Worm (Caenorhabditis elegans) whole organism, L4 larva: ENCODE data around the gene klp-3.

Experiments used
- F26F4.8 ChIP-seq: fragments of 200-800 bp; sonication (Bioruptor generic); conservative IDR thresholded peaks from 2 replicates; pipeline ENCODE4 v1.3.6; 2022; ENCODE audit warnings: missing genetic modification characterization, missing compliant biosample characterization
- F49E8.2 ChIP-seq: sonication (generic microtip); optimal IDR thresholded peaks from 2 replicates; lab custom pipeline; 2016; ENCODE audit warnings: missing compliant biosample characterization, mild to moderate bottlenecking, missing genetic modification characterization, borderline replicate concordance
- T20F7.1 ChIP-seq: fragments of 200-800 bp; sonication (Bioruptor generic); optimal IDR thresholded peaks from 2 replicates; lab custom pipeline; 2018; ENCODE audit warnings: mild to moderate bottlenecking, missing genetic modification characterization, missing compliant biosample characterization
- Y48G9A.11 ChIP-seq: fragments of 200-800 bp; sonication (Bioruptor generic); IDR thresholded peaks from 2 replicates; pipeline ENCODE4 v1.3.6; 2022; ENCODE audit warnings: missing genetic modification reagents, missing genetic modification characterization, missing compliant biosample characterization
- ZK337.2 ChIP-seq: fragments of 200-800 bp; sonication (Bioruptor generic); IDR thresholded peaks from 2 replicates; pipeline ENCODE4 v1.3.6; 2022; ENCODE audit warnings: missing genetic modification reagents, missing genetic modification characterization, missing compliant biosample characterization
- aha-1 ChIP-seq: fragments of 150-350 bp; peaks from one replicate; lab custom pipeline; 2014; ENCODE audit warnings: missing biosample characterization, missing genetic modification characterization
- aly-2 ChIP-seq: sonication (generic microtip); optimal IDR thresholded peaks from 2 replicates; lab custom pipeline; 2018; ENCODE audit warnings: missing biosample characterization, missing genetic modification characterization
- ama-1 ChIP-seq: fragments of 150-350 bp; optimal IDR thresholded peaks from 2 replicates; lab custom pipeline; 2014; ENCODE audit warnings: inconsistent platforms, mixed read lengths
- ceh-32 ChIP-seq: sonication (generic microtip); optimal IDR thresholded peaks from 2 replicates; lab custom pipeline; 2016; ENCODE audit warnings: mild to moderate bottlenecking, missing genetic modification characterization, missing compliant biosample characterization; ENCODE audit not compliant: poor library complexity
- ceh-62 ChIP-seq: sonication (generic microtip); optimal IDR thresholded peaks from 2 replicates; lab custom pipeline; 2017; ENCODE audit warnings: missing biosample characterization, missing genetic modification characterization
- ces-1 ChIP-seq: fragments of 150-350 bp; sonication (generic microtip); optimal IDR thresholded peaks from 4 replicates; lab custom pipeline; 2014; ENCODE audit warnings: missing biosample characterization, missing genetic modification reagents, missing genetic modification characterization
- cey-2 ChIP-seq: sonication (generic microtip); optimal IDR thresholded peaks from 3 replicates; lab custom pipeline; 2017; ENCODE audit warnings: missing genetic modification characterization, mild to moderate bottlenecking, missing compliant biosample characterization, antibody characterized with exemption, borderline replicate concordance; ENCODE audit not compliant: insufficient read depth
- daf-16 ChIP-seq, 3 experiments: sonication (generic microtip); optimal IDR thresholded peaks; 2 replicates each; lab custom pipeline; 2016 to 2017; ENCODE audit warnings: missing genetic modification characterization in 3 of 3, missing genetic modification reagents in 3 of 3, mild to moderate bottlenecking in 2 of 3, missing compliant biosample characterization in 2 of 3, missing biosample characterization in 1 of 3, moderate library complexity in 1 of 3
- daf-8 ChIP-seq: fragments of 200-800 bp; sonication (Bioruptor generic); IDR thresholded peaks from 2 replicates; pipeline ENCODE4 v1.3.6; 2022; ENCODE audit warnings: missing genetic modification characterization, missing compliant biosample characterization
- dmd-6 ChIP-seq: fragments of 200-800 bp; sonication (Bioruptor generic); IDR thresholded peaks from 2 replicates; pipeline ENCODE4 v1.3.6; 2022; ENCODE audit warnings: missing genetic modification reagents, missing genetic modification characterization, missing compliant biosample characterization
- dmd-8 ChIP-seq: fragments of 200-800 bp; sonication (Bioruptor generic); IDR thresholded peaks from 2 replicates; pipeline ENCODE4 v1.3.6; 2022; ENCODE audit warnings: missing genetic modification characterization, missing compliant biosample characterization
- dpl-1 ChIP-seq: fragments of 150-350 bp; optimal IDR thresholded peaks from 2 replicates; lab custom pipeline; 2014; ENCODE audit warnings: missing biosample characterization, missing genetic modification reagents, missing genetic modification characterization
- dve-1 ChIP-seq: sonication (generic microtip); optimal IDR thresholded peaks from 2 replicates; lab custom pipeline; 2017; ENCODE audit warnings: antibody characterized with exemption, mild to moderate bottlenecking, missing genetic modification characterization, missing compliant biosample characterization; ENCODE audit not compliant: insufficient read depth
- hif-1 ChIP-seq, 2 experiments: sonication (generic microtip); optimal IDR thresholded peaks; 2 replicates each; lab custom pipeline; 2016 to 2017; ENCODE audit warnings: missing compliant biosample characterization in 2 of 2, missing genetic modification characterization in 2 of 2, missing genetic modification reagents in 2 of 2, missing genotype in 2 of 2, mild to moderate bottlenecking in 1 of 2
- hlh-11 ChIP-seq: fragments of 200-800 bp; sonication (Bioruptor generic); optimal IDR thresholded peaks from 2 replicates; lab custom pipeline; 2018; ENCODE audit warnings: mild to moderate bottlenecking, missing genetic modification characterization, missing compliant biosample characterization
- hlh-30 ChIP-seq: sonication (generic microtip); optimal IDR thresholded peaks from 2 replicates; lab custom pipeline; 2017; ENCODE audit warnings: antibody characterized with exemption, mild to moderate bottlenecking, missing genetic modification characterization, missing compliant biosample characterization; ENCODE audit not compliant: insufficient read depth
- hmg-1.1 ChIP-seq: fragments of 200-800 bp; sonication (Bioruptor generic); IDR thresholded peaks from 2 replicates; pipeline ENCODE4 v1.3.6; 2022; ENCODE audit warnings: missing genetic modification reagents, missing genetic modification characterization, missing compliant biosample characterization
- lin-13 ChIP-seq: fragments of 150-350 bp; optimal IDR thresholded peaks from 2 replicates; lab custom pipeline; 2014; ENCODE audit warnings: missing biosample characterization, missing genetic modification reagents, missing genetic modification characterization
- lin-38 ChIP-seq: fragments of 200-800 bp; sonication (Bioruptor generic); IDR thresholded peaks from 2 replicates; pipeline ENCODE4 v1.3.6; 2022; ENCODE audit warnings: missing genetic modification reagents, missing genetic modification characterization, missing compliant biosample characterization
- lsy-2 ChIP-seq, 2 experiments: fragments of 150-350 bp in 1 of 2; sonication (generic microtip) in 1 of 2; optimal IDR thresholded peaks; 2 replicates each; lab custom pipeline; 2014 to 2017; ENCODE audit warnings: missing biosample characterization in 2 of 2, missing genetic modification characterization in 2 of 2
- mdt-29 ChIP-seq: fragments of 200-800 bp; sonication (Bioruptor generic); IDR thresholded peaks from 2 replicates; pipeline ENCODE4 v1.3.6; 2022; ENCODE audit warnings: missing genetic modification reagents, missing genetic modification characterization, missing compliant biosample characterization
- mep-1 ChIP-seq: fragments of 150-350 bp; sonication (generic microtip); optimal IDR thresholded peaks from 3 replicates; lab custom pipeline; 2014; ENCODE audit warnings: missing biosample characterization, missing genetic modification characterization
- mes-2 ChIP-seq: sonication (generic microtip); optimal IDR thresholded peaks from 2 replicates; lab custom pipeline; 2016; ENCODE audit warnings: missing genotype, mild to moderate bottlenecking, missing genetic modification characterization, missing compliant biosample characterization; ENCODE audit not compliant: poor library complexity, severe bottlenecking
- nhr-11 ChIP-seq: fragments of 150-350 bp; optimal IDR thresholded peaks from 2 replicates; lab custom pipeline; 2014; ENCODE audit warnings: missing biosample characterization, missing genetic modification characterization
- nhr-237 ChIP-seq: sonication (generic microtip); optimal IDR thresholded peaks from 2 replicates; lab custom pipeline; 2017; ENCODE audit warnings: missing biosample characterization, missing genetic modification characterization
- nhr-28 ChIP-seq: fragments of 150-350 bp; optimal IDR thresholded peaks from 2 replicates; lab custom pipeline; 2014; ENCODE audit warnings: missing biosample characterization, missing genetic modification characterization
- nhr-6 ChIP-seq: fragments of 150-350 bp; optimal IDR thresholded peaks from 2 replicates; lab custom pipeline; 2014; ENCODE audit warnings: missing biosample characterization, missing genetic modification characterization
- pha-4 ChIP-seq, 2 experiments: fragments of 150-350 bp in 1 of 2; fragments of 200-800 bp in 1 of 2; sonication (Bioruptor generic) in 1 of 2; IDR thresholded peaks in 1 of 2; optimal IDR thresholded peaks in 1 of 2; 2 replicates each; pipeline versions ENCODE4 v1.3.6 to Lab custom; 2014 to 2022; ENCODE audit warnings: missing genetic modification characterization in 2 of 2, missing genetic modification reagents in 2 of 2, missing biosample characterization in 1 of 2, missing compliant biosample characterization in 1 of 2
- pqm-1 ChIP-seq: sonication (generic microtip); optimal IDR thresholded peaks from 2 replicates; lab custom pipeline; 2017; ENCODE audit warnings: missing biosample characterization, missing genetic modification characterization
- rbr-2 ChIP-seq: sonication (generic microtip); optimal IDR thresholded peaks from 2 replicates; lab custom pipeline; 2016; ENCODE audit warnings: missing genotype, missing genetic modification characterization, missing compliant biosample characterization
- snpc-1.2 ChIP-seq: fragments of 200-800 bp; sonication (Bioruptor generic); IDR thresholded peaks from 2 replicates; pipeline ENCODE4 v1.3.6; 2022; ENCODE audit warnings: missing genetic modification reagents, missing genetic modification characterization, missing compliant biosample characterization
- snpc-4 ChIP-seq: fragments of 150-350 bp; optimal IDR thresholded peaks from 2 replicates; lab custom pipeline; 2014; ENCODE audit warnings: missing biosample characterization, missing genetic modification characterization
- tag-97 ChIP-seq: fragments of 200-800 bp; sonication (Bioruptor generic); IDR thresholded peaks from 2 replicates; pipeline ENCODE4 v1.3.6; 2022; ENCODE audit warnings: missing genetic modification characterization, missing compliant biosample characterization
- tra-1 ChIP-seq: fragments of 200-800 bp; sonication (Bioruptor generic); IDR thresholded peaks from 2 replicates; pipeline ENCODE4 v1.3.6; 2022; ENCODE audit warnings: missing genetic modification reagents, missing genetic modification characterization, missing compliant biosample characterization
- unc-130 ChIP-seq: sonication (generic microtip); optimal IDR thresholded peaks from 2 replicates; lab custom pipeline; 2016; ENCODE audit warnings: missing genetic modification reagents, missing genetic modification characterization, missing compliant biosample characterization
- unc-62 ChIP-seq, 3 experiments: fragments of 150-350 bp in 1 of 3; sonication (generic microtip); optimal IDR thresholded peaks in 2 of 3; peaks in 1 of 3; 1 replicate in 1 of 3; 2 replicates in 2 of 3; lab custom pipeline; 2014 to 2017; ENCODE audit warnings: missing biosample characterization in 3 of 3, missing genetic modification characterization in 3 of 3, missing genetic modification reagents in 3 of 3, missing genotype in 1 of 3
- zfp-2 ChIP-seq: sonication (generic microtip); optimal IDR thresholded peaks from 2 replicates; lab custom pipeline; 2016; ENCODE audit warnings: mild to moderate bottlenecking, missing genetic modification characterization, missing compliant biosample characterization

klp-3 gene

DNA sequence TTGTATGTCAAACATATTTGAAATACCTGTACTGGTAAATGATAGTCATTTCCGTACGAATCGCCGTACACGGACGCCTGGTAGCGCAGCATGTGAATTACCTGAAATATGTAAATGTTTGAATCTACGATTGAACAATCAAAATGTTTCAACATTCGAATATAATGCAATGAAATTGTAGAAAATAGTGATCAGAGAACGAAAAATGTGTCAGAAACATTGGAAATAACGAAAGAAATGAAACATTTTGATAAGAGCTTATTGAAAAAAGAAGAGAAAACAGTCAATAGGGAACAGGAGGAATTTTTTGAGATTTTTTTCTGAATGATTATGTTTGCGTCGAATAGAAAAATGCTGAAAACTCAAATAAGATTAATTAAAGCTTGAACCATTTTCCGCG lies 27.9 kb downstream of the klp-3 start, which contains the start of gene ztf-17:
Gene ztf-17 (minus strand): TSS at position 101 of the 400 bp plus-strand sequence.
- TF ChIP-seq aha-1 (tag; lab: Kevin White, UChicago) (peak; percentile 64), ceh-32 (no peak)

DNA sequence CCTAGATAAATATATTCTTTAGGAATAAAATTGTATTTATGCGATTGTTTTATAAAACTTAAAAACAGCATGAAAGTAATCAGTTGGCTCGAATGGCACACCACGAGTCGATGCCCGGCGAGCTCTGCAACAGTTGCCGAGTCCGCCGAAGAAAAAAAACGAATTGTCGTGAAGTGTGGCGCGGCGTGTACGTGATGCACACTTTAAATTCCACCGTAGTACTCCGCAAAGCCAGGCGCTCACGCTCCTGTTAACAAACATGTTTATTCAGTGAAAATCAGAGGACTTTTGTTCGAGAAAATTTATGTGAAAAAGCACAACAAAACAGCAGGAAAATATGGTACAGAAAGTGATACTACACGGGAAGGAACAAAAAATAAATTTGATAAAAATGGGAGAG lies 28.5 kb downstream of the klp-3 start:
- peak; percentile 46 for TF ChIP-seq mep-1 (tag; lab: Kevin White, UChicago)
- TF ChIP-seq lin-13 (GFP tag; lab: Kevin White, UChicago), result peak; percentile 20
- TF ChIP-seq nhr-237 (tag; lab: Kevin White, UChicago), result no peak
- TF ChIP-seq hif-1 (tag; optimal IDR thresholded peaks at IDR 0.05; lab: Kevin White, UChicago), result peak in 1 of 2 experiments; percentile 37
- peak; percentile 27; the same call in 1 of the 2 replicates for TF ChIP-seq dmd-6 (GFP tag; lab: Robert Waterston, UW)
- peak; percentile 54 for TF ChIP-seq mes-2 (tag; lab: Kevin White, UChicago)
- TF ChIP-seq rbr-2 (tag; lab: Kevin White, UChicago), result peak; percentile 25
- TF ChIP-seq tag-97 (GFP tag; lab: Robert Waterston, UW), result no peak
- TF ChIP-seq hmg-1.1 (GFP tag; lab: Robert Waterston, UW), result peak; percentile 57; the same call in 1 of the 2 replicates
- peak; percentile 43 for TF ChIP-seq dpl-1 (GFP tag; lab: Kevin White, UChicago)
- TF ChIP-seq aha-1 (tag; lab: Kevin White, UChicago), result peak; percentile 84
- no peak for TF ChIP-seq F49E8.2
- TF ChIP-seq nhr-6 (tag; lab: Kevin White, UChicago), result peak; percentile 35
- TF ChIP-seq pha-4 (GFP tag; IDR thresholded peaks at IDR 0.05; lab: Robert Waterston, UW), result no peak
- no peak for TF ChIP-seq pha-4 (tag; optimal IDR thresholded peaks at IDR 0.05; lab: Kevin White, UChicago)
- TF ChIP-seq nhr-28 (tag; lab: Kevin White, UChicago), result peak; percentile 21
- 0 out of 2 replicates have a peak, but pooled peaks have one; percentile 40 for TF ChIP-seq lin-38
- TF ChIP-seq nhr-11, result peak; percentile 1
- peak; percentile 71 for TF ChIP-seq hlh-30
- TF ChIP-seq F26F4.8 (GFP tag; lab: Robert Waterston, UW), result no peak
- no peak for TF ChIP-seq unc-130
- TF ChIP-seq ama-1, result peak; percentile 32
- peak; percentile 76 to 98 for TF ChIP-seq lsy-2 (tag; optimal IDR thresholded peaks at IDR 0.05; lab: Kevin White, UChicago)
- no peak for TF ChIP-seq ZK337.2 (GFP tag; lab: Robert Waterston, UW)
- TF ChIP-seq hlh-11 (tag; lab: Kevin White, UChicago), result peak; percentile 22
- TF ChIP-seq cey-2, result no peak
- peak; percentile 0 to 86 for TF ChIP-seq daf-16 (GFP tag; optimal IDR thresholded peaks at IDR 0.05; lab: Kevin White, UChicago)
- TF ChIP-seq daf-16 (tag; optimal IDR thresholded peaks at IDR 0.05; lab: Kevin White, UChicago), result peak; percentile 51
- peak; percentile 78 for TF ChIP-seq T20F7.1 (GFP tag; lab: Kevin White, UChicago)
- TF ChIP-seq dve-1 (tag; lab: Kevin White, UChicago), result peak; percentile 6

DNA sequence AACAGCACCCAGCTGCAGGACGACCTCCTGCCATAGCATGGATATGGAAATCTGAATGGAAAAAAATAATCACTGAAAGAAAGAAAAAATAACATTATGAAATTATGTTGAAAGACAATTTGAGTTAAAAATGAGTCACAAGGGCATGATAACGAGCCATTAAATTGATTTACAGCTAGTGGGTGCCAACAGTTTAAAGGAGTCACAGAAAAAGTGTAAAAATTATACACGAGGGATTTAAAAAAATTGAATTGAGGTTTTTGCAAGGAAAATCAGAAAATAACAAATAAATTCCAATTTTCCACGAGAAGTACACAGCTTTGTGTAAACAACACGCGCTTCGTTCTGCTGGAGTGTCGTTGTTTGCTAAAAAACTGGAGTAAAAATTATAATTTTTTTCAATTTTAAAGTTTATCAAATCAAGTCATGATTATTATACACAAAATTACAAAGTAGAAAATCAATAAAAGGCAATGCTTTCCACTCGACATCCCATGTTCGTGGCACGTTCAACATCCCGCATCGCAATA lies 31.8 kb downstream of the klp-3 start, which contains the start of gene T01H3.3:
Gene T01H3.3 (minus strand): TSS at position 51 of the 530 bp plus-strand sequence.
- TF ChIP-seq unc-62 (GFP tag; optimal IDR thresholded peaks at IDR 0.05 in 1 of 2; lab: Kevin White, UChicago) (no peak), unc-62 (tag; optimal IDR thresholded peaks at IDR 0.05; lab: Kevin White, UChicago) (no peak), aha-1 (tag; lab: Kevin White, UChicago) (peak; percentile 86), dpl-1 (GFP tag; lab: Kevin White, UChicago) (peak; percentile 41), mes-2 (tag; lab: Kevin White, UChicago) (peak; percentile 67), mdt-29 (GFP tag; lab: Robert Waterston, UW) (no peak), T20F7.1 (GFP tag; lab: Kevin White, UChicago) (peak; percentile 96), pqm-1 (tag; lab: Kevin White, UChicago) (no peak), ceh-62 (tag; lab: Kevin White, UChicago) (no peak), snpc-1.2 (GFP tag; lab: Robert Waterston, UW) (no peak), lsy-2 (tag; optimal IDR thresholded peaks at IDR 0.05; lab: Kevin White, UChicago) (peak in 1 of 2 experiments; percentile 83), pha-4 (GFP tag; IDR thresholded peaks at IDR 0.05; lab: Robert Waterston, UW) (no peak), pha-4 (tag; optimal IDR thresholded peaks at IDR 0.05; lab: Kevin White, UChicago) (peak; percentile 65), ces-1 (GFP tag; lab: Kevin White, UChicago) (no peak), lin-38 (peak; percentile 20; the same call in 1 of the 2 replicates), dmd-8 (no peak), snpc-4 (tag; lab: Kevin White, UChicago) (no peak), nhr-6 (tag; lab: Kevin White, UChicago) (peak; percentile 21), tra-1 (GFP tag; lab: Robert Waterston, UW) (no peak), daf-16 (GFP tag; optimal IDR thresholded peaks at IDR 0.05; lab: Kevin White, UChicago) (no peak), daf-16 (tag; optimal IDR thresholded peaks at IDR 0.05; lab: Kevin White, UChicago) (peak; percentile 16), aly-2 (tag; lab: Kevin White, UChicago) (no peak), rbr-2 (tag; lab: Kevin White, UChicago) (peak; percentile 16), dve-1 (tag; lab: Kevin White, UChicago) (peak; percentile 30), Y48G9A.11 (GFP tag; lab: Robert Waterston, UW) (peak; percentile 59), zfp-2 (tag; lab: Kevin White, UChicago) (no peak), daf-8 (no peak), hlh-30 (peak; percentile 30)
